Worm (Caenorhabditis elegans): ENCODE results near the gene nipa-1.

- TF ChIP-seq lsy-2 (tag; optimal IDR thresholded peaks at IDR 0.05) (no peak), mbf-1 (tag; optimal IDR thresholded peaks at IDR 0.05) (no peak), ama-1 (optimal IDR thresholded peaks at IDR 0.05) (no peak), unc-39 (tag; optimal IDR thresholded peaks at IDR 0.05) (no peak), ztf-4 (tag; optimal IDR thresholded peaks at IDR 0.05) (no peak), sma-3 (GFP tag; optimal IDR thresholded peaks at IDR 0.05) (no peak), elt-3 (tag; optimal IDR thresholded peaks at IDR 0.05) (no peak), crh-2 (tag; optimal IDR thresholded peaks at IDR 0.05) (no peak), sma-9 (GFP tag; optimal IDR thresholded peaks at IDR 0.05) (no peak), sma-9 (tag; optimal IDR thresholded peaks at IDR 0.05) (no peak), aly-2 (tag; optimal IDR thresholded peaks at IDR 0.05) (no peak), ztf-11 (tag; optimal IDR thresholded peaks at IDR 0.05) (no peak), nhr-11 (tag; optimal IDR thresholded peaks at IDR 0.05) (no peak), nhr-25 (tag; optimal IDR thresholded peaks at IDR 0.05) (no peak)
Measured at ce11 chrIII:3124209-3124786, 2.6 kb downstream of the nipa-1 start.
